Worm (Caenorhabditis elegans): ENCODE results near the gene F01G10.10.
A peak's percentile ranks its signal among the peaks of the same experiment; 100 is the strongest.

F01G10.10 gene

ce11 chrIV:10251261-10251660 is 5.3 kb downstream of the F01G10.10 start:
- no peak for TF ChIP-seq nhr-12 (tag; optimal IDR thresholded peaks at IDR 0.05)
- TF ChIP-seq ces-1 (GFP tag; optimal IDR thresholded peaks at IDR 0.05): no peak
- TF ChIP-seq unc-120 (tag; optimal IDR thresholded peaks at IDR 0.05; ENCODE audit: poor library complexity, severe bottlenecking): no peak
- TF ChIP-seq nhr-28 (tag; optimal IDR thresholded peaks at IDR 0.05): no peak
- no peak for TF ChIP-seq nhr-76 (tag; optimal IDR thresholded peaks at IDR 0.05)
- TF ChIP-seq cnd-1 (tag; optimal IDR thresholded peaks at IDR 0.05): no peak
- TF ChIP-seq lin-13 (tag; optimal IDR thresholded peaks at IDR 0.05): no peak

DNA sequence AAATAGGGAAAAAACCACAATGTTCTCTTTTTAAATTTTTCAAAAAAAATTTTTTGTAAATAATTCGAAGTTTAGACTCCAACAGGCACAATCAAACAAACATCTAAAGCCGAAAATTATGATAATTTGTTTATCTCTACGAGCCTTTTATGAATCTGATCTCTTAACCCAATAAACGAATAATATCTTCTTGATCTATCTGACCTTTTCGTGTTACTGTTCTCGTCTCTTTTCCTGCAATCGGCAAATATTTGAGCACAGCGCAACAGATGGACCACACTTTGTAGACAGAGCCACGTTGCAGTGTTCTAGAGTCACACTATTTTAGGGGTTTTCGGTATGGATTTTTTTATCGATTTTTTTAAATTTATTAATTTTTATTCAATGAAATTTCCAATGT is 5.8 kb downstream of the F01G10.10 start:
- TF ChIP-seq elt-3 (tag; optimal IDR thresholded peaks at IDR 0.05) (no peak), mls-2 (tag; optimal IDR thresholded peaks at IDR 0.05) (no peak), unc-62 (GFP tag; optimal IDR thresholded peaks at IDR 0.05) (no peak), flh-1 (GFP tag; optimal IDR thresholded peaks at IDR 0.05) (no peak), nhr-237 (tag; optimal IDR thresholded peaks at IDR 0.05) (no peak), nhr-2 (tag; optimal IDR thresholded peaks at IDR 0.05) (peak; percentile 74), nhr-28 (tag; optimal IDR thresholded peaks at IDR 0.05) (no peak), elt-1 (tag; optimal IDR thresholded peaks at IDR 0.05; ENCODE audit: borderline replicate concordance, insufficient read depth) (peak; percentile 57), unc-120 (tag; optimal IDR thresholded peaks at IDR 0.05; ENCODE audit: poor library complexity, severe bottlenecking) (no peak), tbx-8 (GFP tag; optimal IDR thresholded peaks at IDR 0.05) (no peak), snpc-4 (tag; optimal IDR thresholded peaks at IDR 0.05) (no peak), sptf-1 (tag; optimal IDR thresholded peaks at IDR 0.05) (no peak)

ce11 chrIV:10252350-10252792 is 6.4 kb downstream of the F01G10.10 start:
- TF ChIP-seq unc-39 (tag; optimal IDR thresholded peaks at IDR 0.05) (no peak), hlh-1 (tag; optimal IDR thresholded peaks at IDR 0.05) (no peak), ztf-11 (tag; optimal IDR thresholded peaks at IDR 0.05) (no peak), unc-120 (tag; optimal IDR thresholded peaks at IDR 0.05; ENCODE audit: poor library complexity, severe bottlenecking) (peak; percentile 84), nhr-12 (tag; optimal IDR thresholded peaks at IDR 0.05) (no peak), M03D4.4 (tag; optimal IDR thresholded peaks at IDR 0.05) (no peak), nhr-28 (tag; optimal IDR thresholded peaks at IDR 0.05) (no peak), lsy-2 (tag; optimal IDR thresholded peaks at IDR 0.05) (peak; percentile 16), sem-2 (GFP tag; optimal IDR thresholded peaks at IDR 0.05) (no peak), nhr-76 (tag; optimal IDR thresholded peaks at IDR 0.05) (no peak), lin-32 (GFP tag; optimal IDR thresholded peaks at IDR 0.05) (no peak), mls-2 (tag; optimal IDR thresholded peaks at IDR 0.05) (peak; percentile 14), sptf-1 (tag; optimal IDR thresholded peaks at IDR 0.05) (peak; percentile 38), unc-62 (GFP tag; optimal IDR thresholded peaks at IDR 0.05) (peak; percentile 81), flh-1 (GFP tag; optimal IDR thresholded peaks at IDR 0.05) (no peak), ceh-39 (tag; optimal IDR thresholded peaks at IDR 0.05) (no peak), mep-1 (tag; optimal IDR thresholded peaks at IDR 0.05) (no peak), elt-3 (tag; optimal IDR thresholded peaks at IDR 0.05) (no peak), nhr-237 (tag; optimal IDR thresholded peaks at IDR 0.05) (no peak), cnd-1 (tag; optimal IDR thresholded peaks at IDR 0.05) (no peak), nhr-2 (tag; optimal IDR thresholded peaks at IDR 0.05) (no peak), lin-13 (tag; optimal IDR thresholded peaks at IDR 0.05) (no peak), bed-3 (GFP tag; optimal IDR thresholded peaks at IDR 0.05) (no peak), ceh-83 (GFP tag; optimal IDR thresholded peaks at IDR 0.05) (peak; percentile 12), ceh-43 (GFP tag; optimal IDR thresholded peaks at IDR 0.05) (no peak), tbx-8 (GFP tag; optimal IDR thresholded peaks at IDR 0.05) (no peak), zip-8 (tag; optimal IDR thresholded peaks at IDR 0.05) (no peak), drap-1 (GFP tag; optimal IDR thresholded peaks at IDR 0.05) (no peak), snpc-4 (tag; optimal IDR thresholded peaks at IDR 0.05) (no peak), ham-2 (GFP tag; optimal IDR thresholded peaks at IDR 0.05) (no peak), pha-4 (tag; optimal IDR thresholded peaks at IDR 0.05) (no peak), ces-1 (GFP tag; optimal IDR thresholded peaks at IDR 0.05) (peak; percentile 51), mab-5 (tag; optimal IDR thresholded peaks at IDR 0.05) (no peak), elt-1 (tag; optimal IDR thresholded peaks at IDR 0.05; ENCODE audit: borderline replicate concordance, insufficient read depth) (no peak), blmp-1 (tag; optimal IDR thresholded peaks at IDR 0.05) (peak; percentile 45)

All from whole organism, mixed stage, embryonic.